Fruit fly (Drosophila melanogaster): ENCODE measurements around the gene CG8852.

The CG8852 gene

DNA sequence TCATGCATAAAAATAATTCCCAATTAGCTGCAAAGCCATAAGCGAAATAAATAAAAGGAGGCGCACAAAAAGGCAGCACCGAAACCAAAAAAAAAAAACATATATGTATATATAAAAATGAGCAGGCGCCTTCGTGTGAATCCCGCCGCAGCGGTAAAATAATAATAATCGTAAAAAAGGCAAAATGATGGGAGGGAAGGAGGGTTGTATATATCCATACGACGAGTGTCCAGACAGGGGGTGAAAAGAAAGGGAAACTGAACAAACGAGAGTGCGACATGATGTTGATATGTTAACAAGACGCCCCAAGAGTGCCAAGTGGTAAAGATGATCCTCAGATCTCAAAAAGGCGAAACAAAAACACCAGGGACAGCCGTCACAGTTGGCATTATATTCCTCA, 39.6 kb downstream of the CG8852 start:
- TF ChIP-seq unpg (GFP tag; optimal IDR thresholded peaks at IDR 0.05) (no peak), org-1 (GFP tag; optimal IDR thresholded peaks at IDR 0.05) (no peak), Ada2b (GFP tag; IDR thresholded peaks at IDR 0.05) (no peak), Mrtf (GFP tag; IDR thresholded peaks at IDR 0.05) (no peak), CG6813 (GFP tag; optimal IDR thresholded peaks at IDR 0.05) (no peak), CG8388 (GFP tag; optimal IDR thresholded peaks at IDR 0.05) (no peak), CrebB (tag; optimal IDR thresholded peaks at IDR 0.05) (no peak)

DNA sequence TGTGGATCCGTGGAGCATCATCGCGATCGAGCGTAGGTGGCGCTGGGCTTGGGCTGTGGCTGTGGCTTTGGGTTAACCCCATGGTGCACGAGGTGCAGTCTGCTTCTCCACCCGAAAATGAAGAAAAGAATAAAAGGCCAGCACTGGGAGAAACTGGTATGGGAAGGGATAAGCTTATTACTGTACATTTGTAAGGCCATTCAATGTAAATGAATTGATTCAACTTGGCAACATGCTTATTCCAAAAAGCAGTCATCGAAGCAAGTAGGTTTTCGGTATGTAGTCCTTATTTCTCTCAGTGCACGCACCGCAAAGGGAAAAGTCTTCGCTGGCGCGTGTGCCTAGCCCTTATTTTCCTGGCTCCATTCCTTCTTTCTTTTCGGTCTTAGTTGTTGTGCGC, 41.6 kb downstream of the CG8852 start:
- no peak for TF ChIP-seq CG31388 (GFP tag; optimal IDR thresholded peaks at IDR 0.05)
- TF ChIP-seq sim (GFP tag; IDR thresholded peaks at IDR 0.05), result peak; percentile 64
- no peak for TF ChIP-seq CG13894 (tag; optimal IDR thresholded peaks at IDR 0.05)
- peak; percentile 41 for TF ChIP-seq CG4820 (GFP tag; optimal IDR thresholded peaks at IDR 0.05)
- TF ChIP-seq ranshi (GFP tag; IDR thresholded peaks at IDR 0.05), result peak; percentile 48; the same call in 1 of the 2 replicates
- TF ChIP-seq NfI (GFP tag; optimal IDR thresholded peaks at IDR 0.05), result peak; percentile 11
- TF ChIP-seq Kr (GFP tag; optimal IDR thresholded peaks at IDR 0.05), result no peak
- 0 out of 2 replicates have a peak, but pooled peaks have one; percentile 24 for TF ChIP-seq CG11696 (GFP tag; IDR thresholded peaks at IDR 0.05)
- no peak for TF ChIP-seq lov (optimal IDR thresholded peaks at IDR 0.05)
- peak; percentile 69; the same call in 1 of the 3 replicates for TF ChIP-seq lov (GFP tag; IDR thresholded peaks at IDR 0.05)
- TF ChIP-seq Ssrp (tag; optimal IDR thresholded peaks at IDR 0.05), result peak; percentile 33
- peak; percentile 22 for TF ChIP-seq gcm (GFP tag; optimal IDR thresholded peaks at IDR 0.05)
- TF ChIP-seq h (optimal IDR thresholded peaks at IDR 0.05), result no peak
- TF ChIP-seq zfh1 (GFP tag; IDR thresholded peaks at IDR 0.05), result peak; percentile 81
- TF ChIP-seq phol (tag; optimal IDR thresholded peaks at IDR 0.05), result peak; percentile 56
- peak; percentile 46; the same call in 1 of the 2 replicates for TF ChIP-seq CG6689 (GFP tag; IDR thresholded peaks at IDR 0.05)
- no peak for TF ChIP-seq stc (GFP tag; IDR thresholded peaks at IDR 0.05)
- peak; percentile 35 for TF ChIP-seq CG1233 (GFP tag; optimal IDR thresholded peaks at IDR 0.05)
- peak; percentile 31 for TF ChIP-seq Spps (tag; optimal IDR thresholded peaks at IDR 0.05)
- peak; percentile 14 to 68 for TF ChIP-seq chif (GFP tag; optimal IDR thresholded peaks at IDR 0.05)
- no peak for TF ChIP-seq tap (tag; optimal IDR thresholded peaks at IDR 0.05)
- no peak for TF ChIP-seq CG17802 (tag; optimal IDR thresholded peaks at IDR 0.05)
- no peak for TF ChIP-seq CG6254 (GFP tag; optimal IDR thresholded peaks at IDR 0.05)
- no peak for TF ChIP-seq CG14050 (GFP tag; IDR thresholded peaks at IDR 0.05)
- no peak for TF ChIP-seq CG15514 (GFP tag; optimal IDR thresholded peaks at IDR 0.05)
- peak; percentile 12 for TF ChIP-seq btn (GFP tag; optimal IDR thresholded peaks at IDR 0.05)
- no peak for TF ChIP-seq CG2120 (GFP tag; optimal IDR thresholded peaks at IDR 0.05)
- peak; percentile 32; the same call in 1 of the 2 replicates for TF ChIP-seq Ptx1 (GFP tag; IDR thresholded peaks at IDR 0.05)
- peak; percentile 60 for TF ChIP-seq CG31441 (GFP tag; IDR thresholded peaks at IDR 0.05)
- peak; percentile 37; the same call in 1 of the 2 replicates for TF ChIP-seq lmd (GFP tag; IDR thresholded peaks at IDR 0.05)
- TF ChIP-seq lilli (GFP tag; optimal IDR thresholded peaks at IDR 0.05), result no peak
- TF ChIP-seq HLH3B (GFP tag; IDR thresholded peaks at IDR 0.05), result 0 out of 2 replicates have a peak, but pooled peaks have one; percentile 11
- TF ChIP-seq az2 (GFP tag; optimal IDR thresholded peaks at IDR 0.05), result peak; percentile 17
- TF ChIP-seq onecut (GFP tag; IDR thresholded peaks at IDR 0.05), result 0 out of 2 replicates have a peak, but pooled peaks have one; percentile 21
- TF ChIP-seq amos (GFP tag; IDR thresholded peaks at IDR 0.05; ENCODE audit: partially characterized antibody), result no peak
- TF ChIP-seq CG5245 (GFP tag; optimal IDR thresholded peaks at IDR 0.05), result peak; percentile 34
- no peak for TF ChIP-seq HHEX (GFP tag; optimal IDR thresholded peaks at IDR 0.05)
- no peak for TF ChIP-seq cato (GFP tag; optimal IDR thresholded peaks at IDR 0.05; ENCODE audit: borderline replicate concordance)
- 0 out of 2 replicates have a peak, but pooled peaks have one; percentile 34 for TF ChIP-seq gt (GFP tag; IDR thresholded peaks at IDR 0.05)
- TF ChIP-seq CG8388 (GFP tag; optimal IDR thresholded peaks at IDR 0.05), result peak; percentile 20
- TF ChIP-seq Trl (optimal IDR thresholded peaks at IDR 0.05), result no peak
- TF ChIP-seq Trl (GFP tag; optimal IDR thresholded peaks at IDR 0.05), result peak; percentile 29
- TF ChIP-seq ewg (GFP tag; optimal IDR thresholded peaks at IDR 0.05), result peak; percentile 26
- peak in 1 of 2 experiments; percentile 11 for TF ChIP-seq dpn (GFP tag; optimal IDR thresholded peaks at IDR 0.05)

Measured in whole organism, embryonic.